Worm (Caenorhabditis elegans): ENCODE measurements around the gene C29E4.10.

DNA sequence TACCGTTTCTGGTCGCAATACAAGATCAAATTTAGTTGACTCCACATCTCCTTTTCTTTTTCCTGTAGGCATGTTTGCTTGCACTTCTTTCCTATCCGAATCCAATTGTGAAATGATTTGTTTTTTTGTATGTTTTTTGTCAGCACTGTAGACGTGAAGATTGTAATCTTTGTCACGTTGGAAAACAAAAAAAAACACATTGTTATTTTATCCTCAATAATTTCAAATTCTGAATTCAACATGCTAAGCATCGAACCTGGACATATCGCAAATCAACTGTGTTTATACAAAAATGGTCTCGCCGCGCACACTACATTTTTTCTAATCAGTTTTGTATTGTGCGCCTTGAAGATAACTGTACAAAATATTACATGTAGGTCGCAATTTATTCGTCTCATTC lies 24.2 kb upstream of the C29E4.10 start, which contains the start of gene ZK688.12:
- TF ChIP-seq nhr-237 (tag; optimal IDR thresholded peaks at IDR 0.05) (no peak), unc-130 (GFP tag; optimal IDR thresholded peaks at IDR 0.05) (no peak)

All from whole organism, L4 larva.